Fruit fly (Drosophila melanogaster) whole organism, embryonic: ENCODE measurements around the gene CG13984.

Experiments
- BtbVII ChIP-seq: fragments of 200-800 bp; sonication (Bioruptor generic); optimal IDR thresholded peaks from 3 replicates; lab custom pipeline; 2017; ENCODE audit warnings: missing biosample characterization, mild to moderate bottlenecking, missing genetic modification characterization
- CG10274 ChIP-seq: fragments of 200-800 bp; sonication (Bioruptor generic); optimal IDR thresholded peaks from 3 replicates; lab custom pipeline; 2017; ENCODE audit warnings: missing biosample characterization, mild to moderate bottlenecking, missing genetic modification characterization
- CG10366 ChIP-seq: fragments of 200-800 bp; sonication (Bioruptor generic); IDR thresholded peaks from 2 replicates; pipeline ENCODE4 v1.3.6; 2022; ENCODE audit warnings: missing biosample characterization, missing genetic modification characterization
- CG10979 ChIP-seq: fragments of 200-800 bp; sonication (Bioruptor generic); optimal IDR thresholded peaks from 2 replicates; lab custom pipeline; 2018; ENCODE audit warnings: missing biosample characterization, mild to moderate bottlenecking, missing genetic modification characterization, moderate library complexity
- CG11456 ChIP-seq: fragments of 200-800 bp; sonication (Bioruptor generic); IDR thresholded peaks from 3 replicates; pipeline ENCODE4 v1.3.6; 2022; ENCODE audit warnings: missing biosample characterization, missing genetic modification characterization
- CG11723 ChIP-seq: fragments of 200-800 bp; sonication (Bioruptor generic); optimal IDR thresholded peaks from 2 replicates; lab custom pipeline; 2017; ENCODE audit warnings: missing biosample characterization, mild to moderate bottlenecking, missing genetic modification characterization
- CG12391 ChIP-seq: fragments of 200-800 bp; sonication (Bioruptor generic); optimal IDR thresholded peaks from 3 replicates; lab custom pipeline; 2018; ENCODE audit warnings: missing biosample characterization, mild to moderate bottlenecking, missing genetic modification characterization, moderate library complexity
- CG12659 ChIP-seq: fragments of 200-800 bp; sonication (Bioruptor generic); optimal IDR thresholded peaks from 3 replicates; lab custom pipeline; 2017; ENCODE audit warnings: mild to moderate bottlenecking, missing biosample characterization, missing genetic modification reagents, missing genetic modification characterization
- CG14441 ChIP-seq: fragments of 200-800 bp; sonication (Bioruptor generic); IDR thresholded peaks from 2 replicates; pipeline ENCODE4 v1.3.6; 2022; ENCODE audit warnings: missing biosample characterization, missing genetic modification characterization
- CG18476 ChIP-seq: fragments of 200-800 bp; sonication (Bioruptor generic); optimal IDR thresholded peaks from 2 replicates; lab custom pipeline; 2016; ENCODE audit warnings: missing biosample characterization, mild to moderate bottlenecking, missing genetic modification characterization
- CG30403 ChIP-seq: fragments of 200-800 bp; sonication (Bioruptor generic); optimal IDR thresholded peaks from 3 replicates; lab custom pipeline; 2016; ENCODE audit warnings: missing biosample characterization, missing genetic modification characterization
- CG31441 ChIP-seq: fragments of 200-800 bp; sonication (Bioruptor generic); IDR thresholded peaks from 2 replicates; pipeline ENCODE4 v1.3.6; 2022; ENCODE audit warnings: missing biosample characterization, missing genetic modification characterization
- CG3163 ChIP-seq: fragments of 200-800 bp; sonication (Bioruptor generic); optimal IDR thresholded peaks from 3 replicates; lab custom pipeline; 2016; ENCODE audit warnings: missing biosample characterization, missing genetic modification characterization
- CG32772 ChIP-seq: fragments of 200-800 bp; sonication (Bioruptor generic); IDR thresholded peaks from 2 replicates; pipeline ENCODE4 v1.3.6; 2022; ENCODE audit warnings: missing biosample characterization, missing genetic modification characterization
- CG3726 ChIP-seq: fragments of 200-800 bp; sonication (Bioruptor generic); IDR thresholded peaks from 3 replicates; pipeline ENCODE4, ENCODE4 v1.3.6; 2022; ENCODE audit warnings: missing biosample characterization, missing genetic modification characterization
- CG42726 ChIP-seq: fragments of 200-800 bp; sonication (Bioruptor generic); IDR thresholded peaks from 2 replicates; pipeline ENCODE4 v1.3.6; 2022; ENCODE audit warnings: missing biosample characterization, missing genetic modification characterization; ENCODE audit not compliant: partially characterized antibody
- CG4854 ChIP-seq: fragments of 200-800 bp; sonication (Bioruptor generic); optimal IDR thresholded peaks from 2 replicates; lab custom pipeline; 2016; ENCODE audit warnings: missing biosample characterization, missing genetic modification characterization, inconsistent platforms
- CG6683 ChIP-seq: fragments of 200-800 bp; sonication (Bioruptor generic); optimal IDR thresholded peaks from 2 replicates; lab custom pipeline; 2017; ENCODE audit warnings: missing biosample characterization, mild to moderate bottlenecking, missing genetic modification characterization, missing genetic modification reagents
- CG6854 ChIP-seq: fragments of 200-800 bp; sonication (Bioruptor generic); optimal IDR thresholded peaks from 3 replicates; lab custom pipeline; 2017; ENCODE audit warnings: missing biosample characterization, mild to moderate bottlenecking, missing genetic modification characterization
- CG7928 ChIP-seq: fragments of 200-800 bp; sonication (Bioruptor generic); optimal IDR thresholded peaks from 2 replicates; lab custom pipeline; 2017; ENCODE audit warnings: missing biosample characterization, mild to moderate bottlenecking, missing genetic modification characterization
- CG9437 ChIP-seq: fragments of 200-800 bp; sonication (Bioruptor generic); optimal IDR thresholded peaks from 2 replicates; lab custom pipeline; 2018; ENCODE audit warnings: missing biosample characterization, mild to moderate bottlenecking, missing genetic modification characterization
- CG9727 ChIP-seq: fragments of 200-800 bp; sonication (Bioruptor generic); optimal IDR thresholded peaks from 3 replicates; lab custom pipeline; 2017; ENCODE audit warnings: missing biosample characterization, mild to moderate bottlenecking, missing genetic modification characterization
- CHES-1-like ChIP-seq: fragments of 200-800 bp; sonication (Bioruptor generic); optimal IDR thresholded peaks from 2 replicates; lab custom pipeline; 2016; ENCODE audit warnings: missing biosample characterization, missing genetic modification characterization
- Dad ChIP-seq: fragments of 200-800 bp; sonication (Bioruptor generic); optimal IDR thresholded peaks from 3 replicates; lab custom pipeline; 2016; ENCODE audit warnings: missing biosample characterization, missing genetic modification characterization
- Doc3 ChIP-seq: fragments of 200-800 bp; sonication (Bioruptor generic); IDR thresholded peaks from 3 replicates; pipeline ENCODE4 v1.3.6; 2022; ENCODE audit warnings: missing biosample characterization, missing genetic modification characterization; ENCODE audit not compliant: partially characterized antibody
- HLH54F ChIP-seq: fragments of 200-800 bp; sonication (Bioruptor generic); optimal IDR thresholded peaks from 3 replicates; lab custom pipeline; 2016; ENCODE audit warnings: missing biosample characterization, missing genetic modification characterization
- Mes4 ChIP-seq: fragments of 200-800 bp; sonication (Bioruptor generic); optimal IDR thresholded peaks from 2 replicates; lab custom pipeline; 2016; ENCODE audit warnings: missing biosample characterization, missing genetic modification characterization
- NC2α ChIP-seq: fragments of 200-800 bp; sonication (Bioruptor generic); optimal IDR thresholded peaks from 2 replicates; lab custom pipeline; 2016; ENCODE audit warnings: missing biosample characterization, missing genetic modification characterization
- Ravus ChIP-seq: fragments of 200-800 bp; sonication (Bioruptor generic); IDR thresholded peaks from 2 replicates; pipeline ENCODE4 v1.3.6; 2022; ENCODE audit warnings: missing biosample characterization, missing genetic modification characterization
- Scr ChIP-seq: fragments of 200-800 bp; sonication (Bioruptor generic); IDR thresholded peaks from 2 replicates; pipeline ENCODE4 v1.3.6; 2022; ENCODE audit warnings: missing biosample characterization, missing genetic modification characterization; ENCODE audit not compliant: partially characterized antibody
- Ssrp ChIP-seq: fragments of 200-800 bp; sonication (Bioruptor generic); optimal IDR thresholded peaks from 2 replicates; lab custom pipeline; 2018; ENCODE audit warnings: missing biosample characterization, mild to moderate bottlenecking, missing genetic modification characterization, moderate library complexity
- ab ChIP-seq: fragments of 200-800 bp; sonication (Bioruptor generic); optimal IDR thresholded peaks from 2 replicates; lab custom pipeline; 2016; ENCODE audit warnings: missing biosample characterization, missing genetic modification characterization
- ac ChIP-seq: fragments of 200-800 bp; sonication (Bioruptor generic); optimal IDR thresholded peaks from 3 replicates; lab custom pipeline; 2017; ENCODE audit warnings: missing biosample characterization, mild to moderate bottlenecking, missing genetic modification characterization
- al ChIP-seq: fragments of 200-800 bp; sonication (Bioruptor generic); IDR thresholded peaks from 2 replicates; pipeline ENCODE4 v1.3.6; 2022; ENCODE audit warnings: missing biosample characterization, missing genetic modification characterization
- caup ChIP-seq: fragments of 200-800 bp; sonication (Bioruptor generic); optimal IDR thresholded peaks from 3 replicates; lab custom pipeline; 2017; ENCODE audit warnings: missing biosample characterization, mild to moderate bottlenecking, missing genetic modification characterization, moderate library complexity; ENCODE audit not compliant: severe bottlenecking
- chm ChIP-seq: fragments of 200-800 bp; sonication (Bioruptor generic); IDR thresholded peaks from 2 replicates; pipeline ENCODE4 v1.3.6; 2022; ENCODE audit warnings: missing biosample characterization, missing genetic modification characterization
- disco-r ChIP-seq: fragments of 200-800 bp; sonication (Bioruptor generic); optimal IDR thresholded peaks from 2 replicates; lab custom pipeline; 2016; ENCODE audit warnings: missing biosample characterization, missing genetic modification characterization
- gcm2 ChIP-seq: fragments of 200-800 bp; sonication (Bioruptor generic); optimal IDR thresholded peaks from 2 replicates; lab custom pipeline; 2016; ENCODE audit warnings: missing biosample characterization, missing genetic modification characterization
- gsb-n ChIP-seq: fragments of 200-800 bp; sonication (Bioruptor generic); optimal IDR thresholded peaks from 3 replicates; lab custom pipeline; 2018; ENCODE audit warnings: missing biosample characterization, mild to moderate bottlenecking, missing genetic modification characterization
- hkb ChIP-seq, 2 experiments: fragments of 200-800 bp in 1 of 2; fragments of >200 bp in 1 of 2; sonication (Bioruptor generic) in 1 of 2; IDR thresholded peaks in 1 of 2; optimal IDR thresholded peaks in 1 of 2; 2 replicates each; pipeline versions ENCODE4 v1.3.6 to Lab custom; 2017 to 2022; ENCODE audit warnings: missing biosample characterization in 1 of 2, missing genetic modification characterization in 1 of 2
- kni ChIP-seq: fragments of 200-800 bp; sonication (Bioruptor generic); optimal IDR thresholded peaks from 3 replicates; lab custom pipeline; 2017; ENCODE audit warnings: mild to moderate bottlenecking, missing biosample characterization, missing genetic modification reagents, missing genetic modification characterization
- knrl ChIP-seq: fragments of 200-800 bp; sonication (Bioruptor generic); IDR thresholded peaks from 3 replicates; pipeline ENCODE4 v1.3.6; 2022; ENCODE audit warnings: missing biosample characterization, missing genetic modification characterization; ENCODE audit not compliant: partially characterized antibody
- lmd ChIP-seq: fragments of 200-800 bp; sonication (Bioruptor generic); IDR thresholded peaks from 2 replicates; pipeline ENCODE4 v1.3.6; 2022; ENCODE audit warnings: missing biosample characterization, missing genetic modification characterization
- nerfin-2 ChIP-seq: fragments of 200-800 bp; sonication (Bioruptor generic); IDR thresholded peaks from 2 replicates; pipeline ENCODE4 v1.3.6; 2022; ENCODE audit warnings: missing biosample characterization, missing genetic modification characterization; ENCODE audit not compliant: partially characterized antibody
- oc ChIP-seq: fragments of 200-800 bp; sonication (Bioruptor generic); optimal IDR thresholded peaks from 2 replicates; lab custom pipeline; 2018; ENCODE audit warnings: missing biosample characterization, mild to moderate bottlenecking, missing genetic modification characterization, moderate library complexity
- otp ChIP-seq: fragments of 200-800 bp; sonication (Bioruptor generic); IDR thresholded peaks from 3 replicates; pipeline ENCODE4, ENCODE4 v1.3.6; 2022; ENCODE audit warnings: missing biosample characterization, missing genetic modification characterization
- pum ChIP-seq: fragments of 200-800 bp; sonication (Bioruptor generic); optimal IDR thresholded peaks from 2 replicates; lab custom pipeline; 2016; ENCODE audit warnings: missing biosample characterization, missing genetic modification characterization
- salm ChIP-seq: fragments of 200-800 bp; sonication (Bioruptor generic); optimal IDR thresholded peaks from 2 replicates; lab custom pipeline; 2018; ENCODE audit warnings: missing biosample characterization, mild to moderate bottlenecking, missing genetic modification characterization
- sqz ChIP-seq: fragments of 200-800 bp; sonication (Bioruptor generic); optimal IDR thresholded peaks from 3 replicates; lab custom pipeline; 2018; ENCODE audit warnings: missing biosample characterization, mild to moderate bottlenecking, missing genetic modification characterization
- stc ChIP-seq: fragments of 200-800 bp; sonication (Bioruptor generic); IDR thresholded peaks from 2 replicates; pipeline ENCODE4 v1.3.6; 2022; ENCODE audit warnings: missing biosample characterization, missing genetic modification characterization
- unc-4 ChIP-seq: fragments of 200-800 bp; sonication (Bioruptor generic); IDR thresholded peaks from 2 replicates; pipeline ENCODE4 v1.3.6; 2022; ENCODE audit warnings: missing biosample characterization, missing genetic modification characterization; ENCODE audit not compliant: partially characterized antibody

CG13984 gene

DNA sequence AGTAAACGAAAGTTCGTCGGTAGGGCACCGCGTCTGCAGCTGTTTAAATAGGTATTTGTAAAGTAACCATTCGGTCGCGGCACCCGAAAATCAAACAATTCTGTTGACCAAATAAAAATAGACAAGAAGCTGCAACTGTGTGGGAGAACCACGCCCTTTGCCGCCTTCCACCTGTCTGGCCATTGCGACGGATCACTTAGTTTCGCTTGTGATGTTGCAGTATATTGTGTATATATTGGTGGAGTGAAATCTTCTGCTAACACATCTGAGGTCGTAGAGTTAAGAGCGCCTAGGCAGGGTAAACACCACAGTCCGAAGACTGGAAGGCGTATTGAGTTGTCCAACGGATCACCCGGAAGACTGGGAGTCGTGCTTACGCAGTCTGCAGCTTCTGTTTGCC is 25.2 kb upstream of the CG13984 start (continued):
- peak; percentile 48 for TF ChIP-seq CG11723 (GFP tag; lab: Kevin White, UChicago)
- peak; percentile 34 for TF ChIP-seq sqz (GFP tag; lab: Kevin White, UChicago)
- no peak for TF ChIP-seq CG12659 (GFP tag; lab: Kevin White, UChicago)
- no peak for TF ChIP-seq Ssrp
- TF ChIP-seq CG9727 (GFP tag; lab: Kevin White, UChicago), result peak; percentile 26
- TF ChIP-seq kni (GFP tag; lab: Kevin White, UChicago), result peak; percentile 86
- no peak for TF ChIP-seq lmd (GFP tag; lab: Robert Waterston, UW)
- TF ChIP-seq CHES-1-like, result no peak
- no peak for TF ChIP-seq CG4854 (GFP tag; lab: Kevin White, UChicago)
- no peak for TF ChIP-seq stc
- TF ChIP-seq al (GFP tag; lab: Robert Waterston, UW), result no peak
- TF ChIP-seq disco-r, result no peak
- no peak for TF ChIP-seq CG10274
- TF ChIP-seq CG9437 (GFP tag; lab: Kevin White, UChicago), result no peak
- no peak for TF ChIP-seq unc-4
- no peak for TF ChIP-seq CG32772 (GFP tag; lab: Robert Waterston, UW)
- peak; percentile 14 for TF ChIP-seq Mes4
- no peak for TF ChIP-seq HLH54F (GFP tag; lab: Kevin White, UChicago)
- TF ChIP-seq CG12391 (tag; lab: Kevin White, UChicago), result no peak
- TF ChIP-seq gcm2 (GFP tag; lab: Kevin White, UChicago), result no peak
- TF ChIP-seq ab, result no peak
- no peak for TF ChIP-seq NC2α
- no peak for TF ChIP-seq CG30403 (GFP tag; lab: Kevin White, UChicago)
- no peak for TF ChIP-seq chm
- peak; percentile 43 for TF ChIP-seq salm (tag; lab: Kevin White, UChicago)
- TF ChIP-seq Ravus (GFP tag; lab: Robert Waterston, UW), result no peak
- no peak for TF ChIP-seq CG10366 (GFP tag; lab: Robert Waterston, UW)
- no peak for TF ChIP-seq ac (GFP tag; lab: Kevin White, UChicago)
- TF ChIP-seq CG6683, result no peak
- TF ChIP-seq CG11456, result no peak; the same call in 2 of the 3 replicates
- TF ChIP-seq CG3726 (GFP tag; lab: Robert Waterston, UW), result no peak
- TF ChIP-seq nerfin-2 (GFP tag; lab: Robert Waterston, UW), result no peak
- TF ChIP-seq pum (GFP tag; lab: Kevin White, UChicago), result no peak
- no peak for TF ChIP-seq CG7928 (GFP tag; lab: Kevin White, UChicago)
- TF ChIP-seq CG3163 (GFP tag; lab: Kevin White, UChicago), result no peak
- no peak for TF ChIP-seq CG18476 (GFP tag; lab: Kevin White, UChicago)
- no peak for TF ChIP-seq Scr (GFP tag; lab: Robert Waterston, UW)
- TF ChIP-seq CG42726 (GFP tag; lab: Robert Waterston, UW), result no peak
- TF ChIP-seq CG10979 (tag; lab: Kevin White, UChicago), result peak; percentile 5
- no peak for TF ChIP-seq Doc3
- no peak for TF ChIP-seq otp (GFP tag; lab: Robert Waterston, UW)
- TF ChIP-seq Dad (GFP tag; lab: Kevin White, UChicago), result no peak
- peak; percentile 61 for TF ChIP-seq gsb-n (tag; lab: Kevin White, UChicago)
- TF ChIP-seq oc (tag; lab: Kevin White, UChicago), result no peak
- TF ChIP-seq CG14441 (GFP tag; lab: Robert Waterston, UW), result no peak
- peak; percentile 62 for TF ChIP-seq CG31441 (GFP tag; lab: Robert Waterston, UW)
- TF ChIP-seq knrl, result no peak
- TF ChIP-seq BtbVII, result peak; percentile 57
- TF ChIP-seq hkb (optimal IDR thresholded peaks at IDR 0.05; lab: Kevin White, UChicago), result no peak
- 0 out of 2 replicates have a peak, but pooled peaks have one; percentile 23 for TF ChIP-seq hkb (GFP tag; IDR thresholded peaks at IDR 0.05; lab: Robert Waterston, UW)
- TF ChIP-seq caup (GFP tag; lab: Kevin White, UChicago), result peak; percentile 19
- no peak for TF ChIP-seq CG6854 (GFP tag; lab: Kevin White, UChicago)
